Worm (Caenorhabditis elegans): ENCODE data around the gene lat-1.

DNA sequence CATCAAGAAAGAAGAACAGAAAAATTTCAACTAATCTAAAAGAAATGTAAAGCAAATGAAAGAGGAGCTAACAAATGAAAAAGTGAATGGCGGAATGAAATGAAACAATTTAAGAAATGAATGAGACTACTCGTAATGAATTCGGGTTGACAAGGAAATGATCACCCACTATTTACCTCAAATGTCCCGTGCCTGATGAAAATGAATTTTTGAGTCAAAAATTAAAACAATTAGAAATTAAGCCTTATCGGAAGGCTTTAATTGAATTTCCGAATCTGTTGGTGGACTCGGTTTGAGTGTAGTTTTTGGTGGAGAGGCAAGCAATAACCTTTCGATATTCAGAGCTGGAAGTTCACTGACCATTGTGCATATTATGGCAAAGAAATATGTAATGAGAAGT lies 47.7 kb upstream of the lat-1 start:
- no peak for TF ChIP-seq flt-1 (GFP tag; IDR thresholded peaks at IDR 0.05)
- TF ChIP-seq ref-1 (GFP tag; conservative IDR thresholded peaks at IDR 0.05), result no peak
- TF ChIP-seq ztf-29 (GFP tag; IDR thresholded peaks at IDR 0.05), result no peak

Data from whole organism, midembryonic.